Fruit fly (Drosophila melanogaster): ENCODE results near the gene bigmax.

- TF ChIP-seq EcR (GFP tag; optimal IDR thresholded peaks at IDR 0.05) (no peak), D1 (tag; optimal IDR thresholded peaks at IDR 0.05) (no peak), CG17806 (tag; optimal IDR thresholded peaks at IDR 0.05) (no peak), fd96Ca (GFP tag; IDR thresholded peaks at IDR 0.05) (no peak), CG9948 (tag; optimal IDR thresholded peaks at IDR 0.05) (no peak), gl (tag; optimal IDR thresholded peaks at IDR 0.05) (no peak), CG14655 (GFP tag; optimal IDR thresholded peaks at IDR 0.05) (no peak), Pif1A (GFP tag; optimal IDR thresholded peaks at IDR 0.05) (no peak)
Observed at dm6 chr3R:27273118-27274062, 14.9 kb downstream of the bigmax start, which contains the start of gene CG5934.
